Worm (Caenorhabditis elegans) whole organism, L3 larva: Measurements from ENCODE around the gene C34F6.7.

Experiments
- ZK546.5 ChIP-seq: sonication (generic microtip); optimal IDR thresholded peaks from 2 replicates; lab custom pipeline; 2017; ENCODE audit warnings: missing biosample characterization, missing genetic modification characterization
- ceh-16 ChIP-seq: sonication (generic microtip); optimal IDR thresholded peaks from 2 replicates; lab custom pipeline; 2017; ENCODE audit warnings: missing biosample characterization, missing genetic modification characterization
- fos-1 ChIP-seq: fragments of 150-350 bp; optimal IDR thresholded peaks from 2 replicates; lab custom pipeline; 2014; ENCODE audit warnings: missing biosample characterization, missing genetic modification characterization
- skn-1 ChIP-seq: fragments of 150-350 bp; optimal IDR thresholded peaks from 2 replicates; lab custom pipeline; 2014; ENCODE audit warnings: missing biosample characterization, missing genetic modification characterization
- snpc-4 ChIP-seq: fragments of 150-350 bp; optimal IDR thresholded peaks from 2 replicates; lab custom pipeline; 2014; ENCODE audit warnings: missing biosample characterization, missing genetic modification characterization
- tbx-2 ChIP-seq: sonication (generic microtip); optimal IDR thresholded peaks from 2 replicates; lab custom pipeline; 2016; ENCODE audit warnings: mild to moderate bottlenecking, missing genetic modification characterization, missing compliant biosample characterization
- ztf-4 ChIP-seq: fragments of 150-350 bp; optimal IDR thresholded peaks from 2 replicates; lab custom pipeline; 2014; ENCODE audit warnings: missing biosample characterization, missing genetic modification characterization

DNA sequence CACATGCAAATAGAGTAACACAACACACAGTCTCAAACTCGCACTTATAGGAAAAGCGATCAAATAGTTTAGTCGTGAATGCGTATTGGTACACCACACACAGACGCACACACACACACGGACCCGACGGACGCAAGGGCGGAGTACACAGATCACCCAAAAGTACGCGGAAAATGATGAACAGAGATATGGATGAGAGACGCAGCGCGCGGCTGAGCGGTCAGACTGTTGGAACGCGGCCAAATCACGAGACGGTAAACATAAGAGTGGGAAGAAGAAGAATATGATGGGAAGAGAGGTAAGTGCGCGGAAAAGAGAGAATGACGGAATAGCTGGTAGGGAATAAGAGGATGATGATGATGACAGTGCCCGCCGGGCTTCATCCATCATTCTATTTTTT lies 32.8 kb upstream of the C34F6.7 start:
- TF ChIP-seq snpc-4 (no peak), ztf-4 (tag; lab: Kevin White, UChicago) (no peak), skn-1 (no peak), ZK546.5 (no peak), tbx-2 (tag; lab: Kevin White, UChicago) (peak; percentile 43), ceh-16 (no peak), fos-1 (tag; lab: Kevin White, UChicago) (no peak)
